Worm (Caenorhabditis elegans) whole organism, L1 larva: ENCODE measurements around the gene scl-2.

ENCODE experiments used
- C34B4.2 ChIP-seq: sonication (generic microtip); optimal IDR thresholded peaks from 2 replicates; lab custom pipeline; 2017; ENCODE audit warnings: mild to moderate bottlenecking, missing genetic modification characterization, missing compliant biosample characterization
- blmp-1 ChIP-seq: fragments of 150-350 bp; optimal IDR thresholded peaks from 2 replicates; lab custom pipeline; 2014; ENCODE audit warnings: missing biosample characterization, missing genetic modification characterization
- ceh-8 ChIP-seq: fragments of 200-800 bp; sonication (Bioruptor generic); optimal IDR thresholded peaks from 2 replicates; lab custom pipeline; 2018; ENCODE audit warnings: mild to moderate bottlenecking, missing genetic modification characterization, moderate library complexity, missing compliant biosample characterization
- dpl-1 ChIP-seq, 3 experiments: fragments of 150-350 bp in 2 of 3; sonication (generic microtip) in 1 of 3; optimal IDR thresholded peaks; 2 replicates each; lab custom pipeline; 2014 to 2017; ENCODE audit warnings: missing biosample characterization in 3 of 3, missing genetic modification characterization in 3 of 3, missing genetic modification reagents in 3 of 3
- dsc-1 ChIP-seq: sonication (generic microtip); optimal IDR thresholded peaks from 2 replicates; lab custom pipeline; 2016; ENCODE audit warnings: mild to moderate bottlenecking, missing genetic modification characterization, missing compliant biosample characterization
- efl-1 ChIP-seq, 4 experiments: fragments of 150-350 bp; optimal IDR thresholded peaks in 3 of 4; peaks in 1 of 4; 1 replicate in 1 of 4; 2 replicates in 3 of 4; lab custom pipeline; 2014; ENCODE audit warnings: missing biosample characterization in 2 of 4, missing genetic modification characterization in 2 of 4, missing genetic modification reagents in 2 of 4
- efl-3 ChIP-seq: fragments of 200-800 bp; sonication (Bioruptor generic); optimal IDR thresholded peaks from 2 replicates; lab custom pipeline; 2018; ENCODE audit warnings: mild to moderate bottlenecking, missing genetic modification characterization, missing compliant biosample characterization
- egl-13 ChIP-seq: sonication (generic microtip); optimal IDR thresholded peaks from 2 replicates; lab custom pipeline; 2016; ENCODE audit warnings: missing genotype, missing genetic modification reagents, missing genetic modification characterization, missing compliant biosample characterization
- elt-2 ChIP-seq: sonication (generic microtip); optimal IDR thresholded peaks from 2 replicates; lab custom pipeline; 2016; ENCODE audit warnings: missing genetic modification characterization, mild to moderate bottlenecking, inconsistent platforms, missing compliant biosample characterization, missing genetic modification reagents
- elt-3 ChIP-seq, 6 experiments: fragments of 150-350 bp in 1 of 6; sonication (generic microtip); optimal IDR thresholded peaks; 2 replicates each; lab custom pipeline; 2017 to 2018; ENCODE audit warnings: missing biosample characterization in 6 of 6, missing genetic modification characterization in 6 of 6, inconsistent platforms in 1 of 6
- ets-5 ChIP-seq: fragments of 200-800 bp; sonication (Bioruptor generic); IDR thresholded peaks from 2 replicates; pipeline ENCODE4 v1.3.6; 2022; ENCODE audit warnings: missing genetic modification characterization, missing compliant biosample characterization
- fos-1 ChIP-seq: fragments of 150-350 bp; optimal IDR thresholded peaks from 2 replicates; lab custom pipeline; 2014; ENCODE audit warnings: missing biosample characterization, missing genetic modification characterization
- grh-1 ChIP-seq: fragments of 200-800 bp; sonication (Bioruptor generic); IDR thresholded peaks from 2 replicates; pipeline ENCODE4 v1.3.6; 2022; ENCODE audit warnings: missing genetic modification reagents, missing genetic modification characterization, missing compliant biosample characterization
- hpl-2 ChIP-seq: fragments of 150-350 bp; optimal IDR thresholded peaks from 2 replicates; lab custom pipeline; 2014; ENCODE audit warnings: missing biosample characterization, missing genetic modification reagents, missing genetic modification characterization
- irx-1 ChIP-seq: sonication (generic microtip); optimal IDR thresholded peaks from 2 replicates; lab custom pipeline; 2016; ENCODE audit warnings: missing genetic modification characterization, missing compliant biosample characterization
- lin-14 ChIP-seq: fragments of 200-800 bp; sonication (Bioruptor generic); optimal IDR thresholded peaks from 2 replicates; lab custom pipeline; 2018; ENCODE audit warnings: mild to moderate bottlenecking, missing genetic modification characterization, moderate library complexity, missing compliant biosample characterization
- lin-35 ChIP-seq, 2 experiments: fragments of 150-350 bp; optimal IDR thresholded peaks; 2 replicates each; lab custom pipeline; 2014; ENCODE audit warnings: missing biosample characterization in 2 of 2, missing genetic modification characterization in 2 of 2, missing genetic modification reagents in 2 of 2
- lsy-2 ChIP-seq, 2 experiments: fragments of 150-350 bp; optimal IDR thresholded peaks; 2 replicates each; lab custom pipeline; 2014; ENCODE audit warnings: missing biosample characterization in 2 of 2, missing genetic modification characterization in 2 of 2
- mef-2 ChIP-seq: fragments of 150-350 bp; optimal IDR thresholded peaks from 2 replicates; lab custom pipeline; 2014; ENCODE audit warnings: missing biosample characterization, missing genetic modification characterization
- nhr-11 ChIP-seq: fragments of 150-350 bp; optimal IDR thresholded peaks from 2 replicates; lab custom pipeline; 2014; ENCODE audit warnings: missing biosample characterization, missing genetic modification characterization
- nhr-19 ChIP-seq: fragments of 200-800 bp; sonication (Bioruptor generic); conservative IDR thresholded peaks from 2 replicates; pipeline ENCODE4 v1.3.6; 2022; ENCODE audit warnings: missing genetic modification characterization, missing compliant biosample characterization
- nhr-237 ChIP-seq: fragments of 150-350 bp; optimal IDR thresholded peaks from 2 replicates; lab custom pipeline; 2014; ENCODE audit warnings: missing biosample characterization, missing genetic modification characterization
- nhr-47 ChIP-seq: sonication (generic microtip); optimal IDR thresholded peaks from 2 replicates; lab custom pipeline; 2016; ENCODE audit warnings: mild to moderate bottlenecking, missing genetic modification characterization, moderate library complexity, missing compliant biosample characterization
- nhr-84 ChIP-seq: sonication (generic microtip); optimal IDR thresholded peaks from 2 replicates; lab custom pipeline; 2017; ENCODE audit warnings: missing biosample characterization, missing genetic modification characterization
- nhr-85 ChIP-seq: sonication (generic microtip); peaks from one replicate; lab custom pipeline; 2016; ENCODE audit warnings: missing genetic modification characterization, inconsistent platforms, missing compliant biosample characterization
- sup-37 ChIP-seq: fragments of 200-800 bp; sonication (Bioruptor generic); optimal IDR thresholded peaks from 2 replicates; lab custom pipeline; 2018; ENCODE audit warnings: mild to moderate bottlenecking, missing genetic modification characterization, missing compliant biosample characterization
- tbx-2 ChIP-seq: sonication (generic microtip); optimal IDR thresholded peaks from 2 replicates; lab custom pipeline; 2016; ENCODE audit warnings: missing genetic modification characterization, missing compliant biosample characterization
- zag-1 ChIP-seq: fragments of 150-350 bp; optimal IDR thresholded peaks from 2 replicates; lab custom pipeline; 2014; ENCODE audit warnings: missing biosample characterization, missing genetic modification characterization

The scl-2 gene

ce11 chrIV:13029674-13030466 is 27.6 kb upstream of the scl-2 start (continued):
- TF ChIP-seq efl-1 (optimal IDR thresholded peaks at IDR 0.05; lab: Kevin White, UChicago), result peak in 1 of 2 experiments; percentile 3
- TF ChIP-seq efl-1 (GFP tag; optimal IDR thresholded peaks at IDR 0.05 in 1 of 2; lab: Kevin White, UChicago), result peak in 1 of 2 experiments; percentile 77
- no peak for TF ChIP-seq hpl-2 (GFP tag; lab: Kevin White, UChicago)
- no peak for TF ChIP-seq efl-3
- TF ChIP-seq nhr-85 (tag; lab: Kevin White, UChicago), result peak; percentile 74
- TF ChIP-seq grh-1 (GFP tag; lab: Robert Waterston, UW), result no peak
- TF ChIP-seq lin-14 (GFP tag; lab: Kevin White, UChicago), result peak; percentile 82
- no peak for TF ChIP-seq egl-13 (tag; lab: Kevin White, UChicago)
- TF ChIP-seq dpl-1 (GFP tag; optimal IDR thresholded peaks at IDR 0.05; lab: Kevin White, UChicago), result no peak
- peak in 1 of 2 experiments; percentile 11 for TF ChIP-seq lsy-2 (tag; optimal IDR thresholded peaks at IDR 0.05; lab: Kevin White, UChicago)
- no peak for TF ChIP-seq nhr-11 (tag; lab: Kevin White, UChicago)
- TF ChIP-seq sup-37 (GFP tag; lab: Kevin White, UChicago), result no peak
- no peak for TF ChIP-seq irx-1 (tag; lab: Kevin White, UChicago)
- no peak for TF ChIP-seq C34B4.2 (tag; lab: Kevin White, UChicago)

ce11 chrIV:13030467-13031299 is 26.8 kb upstream of the scl-2 start:
- TF ChIP-seq fos-1 (tag; lab: Kevin White, UChicago) (no peak), efl-1 (optimal IDR thresholded peaks at IDR 0.05; lab: Kevin White, UChicago) (no peak), efl-1 (GFP tag; optimal IDR thresholded peaks at IDR 0.05 in 1 of 2; lab: Kevin White, UChicago) (peak in 1 of 2 experiments; percentile 55)
- TF ChIP-seq, all 84 proteins: peak for 1

ce11 chrIV:13032153-13032552 is 25.4 kb upstream of the scl-2 start:
- no peak for TF ChIP-seq efl-1 (optimal IDR thresholded peaks at IDR 0.05; lab: Kevin White, UChicago)
- peak in 1 of 2 experiments; percentile 77 for TF ChIP-seq efl-1 (GFP tag; optimal IDR thresholded peaks at IDR 0.05 in 1 of 2; lab: Kevin White, UChicago)
- TF ChIP-seq elt-2 (tag; lab: Kevin White, UChicago), result peak; percentile 8
- no peak for TF ChIP-seq fos-1 (tag; lab: Kevin White, UChicago)
- peak in 1 of 2 experiments; percentile 24 for TF ChIP-seq lin-35 (GFP tag; optimal IDR thresholded peaks at IDR 0.05; lab: Kevin White, UChicago)

ce11 chrIV:13033516-13033915 is 24.0 kb upstream of the scl-2 start:
- TF ChIP-seq ets-5 (GFP tag; lab: Robert Waterston, UW) (no peak), nhr-47 (tag; lab: Kevin White, UChicago) (peak; percentile 22), dsc-1 (tag; lab: Kevin White, UChicago) (peak; percentile 20)

- no peak for TF ChIP-seq efl-1 (optimal IDR thresholded peaks at IDR 0.05; lab: Kevin White, UChicago)
- peak in 1 of 2 experiments; percentile 64 for TF ChIP-seq efl-1 (GFP tag; optimal IDR thresholded peaks at IDR 0.05 in 1 of 2; lab: Kevin White, UChicago)
- no peak for TF ChIP-seq ets-5 (GFP tag; lab: Robert Waterston, UW)
- no peak for TF ChIP-seq dpl-1 (GFP tag; optimal IDR thresholded peaks at IDR 0.05; lab: Kevin White, UChicago)
- TF ChIP-seq, all 84 proteins: peak for 1
These were observed 22.2 kb upstream of the scl-2 start for ce11 chrIV:13035302-13035701.

ce11 chrIV:13036835-13037234 is 20.7 kb upstream of the scl-2 start:
- peak; percentile 7 for TF ChIP-seq blmp-1 (tag; lab: Kevin White, UChicago)
- no peak for TF ChIP-seq C34B4.2 (tag; lab: Kevin White, UChicago)

- TF ChIP-seq dpl-1 (GFP tag; optimal IDR thresholded peaks at IDR 0.05; lab: Kevin White, UChicago) (no peak), mef-2 (tag; lab: Kevin White, UChicago) (no peak), nhr-237 (tag; lab: Kevin White, UChicago) (no peak), elt-3 (tag; optimal IDR thresholded peaks at IDR 0.05; lab: Kevin White, UChicago) (no peak), sup-37 (GFP tag; lab: Kevin White, UChicago) (no peak), nhr-19 (GFP tag; lab: Robert Waterston, UW) (no peak), tbx-2 (no peak), zag-1 (tag; lab: Kevin White, UChicago) (no peak), ceh-8 (GFP tag; lab: Kevin White, UChicago) (no peak), nhr-84 (no peak)
These were observed 18.6 kb upstream of the scl-2 start, which contains the start of gene F49E11.2 for ce11 chrIV:13038888-13039287. TSS of gene F49E11.2 (minus strand) at chrIV:13038988.
